Fruit fly (Drosophila melanogaster) whole organism: Measurements from ENCODE around the gene Exn.

Source experiments
- CG8478 ChIP-seq: fragments of >200 bp; optimal IDR thresholded peaks from 2 replicates; lab custom pipeline; 2018; ENCODE audit warnings: inconsistent platforms
- EcR ChIP-seq, 2 experiments: fragments of >200 bp; optimal IDR thresholded peaks; 2 replicates each; lab custom pipeline; 2017; ENCODE audit warnings: missing biosample characterization in 2 of 2, missing genetic modification characterization in 2 of 2, missing genetic modification reagents in 2 of 2
- pan ChIP-seq: fragments of >200 bp; optimal IDR thresholded peaks from 2 replicates; lab custom pipeline; 2017

dm6 chr3L:17003251-17004171 is 33.7 kb downstream of the Exn start:
- TF ChIP-seq CG8478 (lab: Kevin White, UChicago), result no peak
- no peak for TF ChIP-seq pan
- no peak for TF ChIP-seq EcR (GFP tag; optimal IDR thresholded peaks at IDR 0.05; lab: Kevin White, UChicago)
